Fruit fly (Drosophila melanogaster): ENCODE data around the gene app.

dm6 chr3L:12183967-12184366 is 82.7 kb downstream of the app start:
- TF ChIP-seq Snoo (tag; optimal IDR thresholded peaks at IDR 0.05) (no peak), CG10348 (GFP tag; IDR thresholded peaks at IDR 0.05) (no peak), EcR (GFP tag; optimal IDR thresholded peaks at IDR 0.05) (no peak), CG12605 (GFP tag; IDR thresholded peaks at IDR 0.05) (no peak), CG9948 (tag; optimal IDR thresholded peaks at IDR 0.05) (no peak)
